Worm (Caenorhabditis elegans) whole organism, L2 larva: ENCODE results near the gene lgc-39.

Source experiments
- alr-1 ChIP-seq: fragments of 150-350 bp; optimal IDR thresholded peaks from 2 replicates; lab custom pipeline; 2014; ENCODE audit warnings: missing biosample characterization, missing genetic modification characterization
- dmd-4 ChIP-seq: sonication (generic microtip); optimal IDR thresholded peaks from 2 replicates; lab custom pipeline; 2017; ENCODE audit warnings: missing biosample characterization, missing genetic modification characterization
- fos-1 ChIP-seq: fragments of 150-350 bp; optimal IDR thresholded peaks from 2 replicates; lab custom pipeline; 2014; ENCODE audit warnings: missing biosample characterization, missing genetic modification characterization
- lin-13 ChIP-seq: fragments of 150-350 bp; optimal IDR thresholded peaks from 2 replicates; lab custom pipeline; 2014; ENCODE audit warnings: missing biosample characterization, missing genetic modification reagents, missing genetic modification characterization
- nhr-77 ChIP-seq: fragments of 150-350 bp; optimal IDR thresholded peaks from 2 replicates; lab custom pipeline; 2014; ENCODE audit warnings: missing biosample characterization, missing genetic modification characterization
- ztf-4 ChIP-seq: fragments of 150-350 bp; optimal IDR thresholded peaks from 2 replicates; lab custom pipeline; 2014; ENCODE audit warnings: missing biosample characterization, missing genetic modification characterization

DNA sequence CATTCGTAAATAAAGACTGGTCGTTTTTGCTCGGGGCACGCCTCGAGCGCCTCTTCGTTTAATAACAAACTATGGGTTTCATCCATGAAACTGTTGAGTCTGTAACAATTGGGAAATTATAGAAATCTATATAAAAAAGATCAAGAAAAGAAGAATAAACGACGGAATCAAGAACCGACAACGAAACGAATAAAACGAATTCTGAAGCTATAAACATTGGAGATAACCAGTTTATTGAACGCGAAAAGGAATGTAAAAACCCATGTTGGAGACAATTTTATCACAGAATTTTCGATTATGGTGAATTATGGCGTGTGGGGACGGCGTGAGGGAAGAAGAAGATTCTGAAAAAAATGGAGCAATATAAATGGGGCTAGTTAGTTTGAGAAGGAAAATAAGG lies 39.5 kb downstream of the lgc-39 start, which contains the start of gene soap-1:
- TF ChIP-seq dmd-4 (no peak), nhr-77 (no peak), alr-1 (tag; lab: Kevin White, UChicago) (no peak), fos-1 (tag; lab: Kevin White, UChicago) (no peak), ztf-4 (tag; lab: Kevin White, UChicago) (no peak), lin-13 (GFP tag; lab: Kevin White, UChicago) (no peak)
